Fruit fly (Drosophila melanogaster) whole organism, embryonic: Measurements from ENCODE around the gene CG14043.

Experiments
- Blimp-1 ChIP-seq: fragments of 200-800 bp; sonication (Bioruptor generic); optimal IDR thresholded peaks from 3 replicates; lab custom pipeline; 2018; ENCODE audit warnings: missing biosample characterization, missing genetic modification characterization, mild to moderate bottlenecking, moderate library complexity, missing genetic modification reagents
- CG10979 ChIP-seq: fragments of 200-800 bp; sonication (Bioruptor generic); optimal IDR thresholded peaks from 2 replicates; lab custom pipeline; 2018; ENCODE audit warnings: missing biosample characterization, mild to moderate bottlenecking, missing genetic modification characterization, moderate library complexity
- CG1233 ChIP-seq: fragments of 200-800 bp; sonication (Bioruptor generic); optimal IDR thresholded peaks from 4 replicates; lab custom pipeline; 2018; ENCODE audit warnings: missing biosample characterization, mild to moderate bottlenecking, missing genetic modification characterization
- CG12744 ChIP-seq: fragments of 200-800 bp; sonication (Bioruptor generic); optimal IDR thresholded peaks from 2 replicates; lab custom pipeline; 2016; ENCODE audit warnings: missing biosample characterization, missing genetic modification characterization
- CG12769 ChIP-seq: fragments of 200-800 bp; sonication (Bioruptor generic); optimal IDR thresholded peaks from 2 replicates; lab custom pipeline; 2019; ENCODE audit warnings: missing biosample characterization, mild to moderate bottlenecking, missing genetic modification characterization, moderate library complexity
- CG15696 ChIP-seq: fragments of 200-800 bp; sonication (Bioruptor generic); optimal IDR thresholded peaks from 2 replicates; lab custom pipeline; 2019; ENCODE audit warnings: missing biosample characterization, mild to moderate bottlenecking, missing genetic modification characterization, moderate library complexity
- CG16779 ChIP-seq: fragments of 200-800 bp; sonication (Bioruptor generic); IDR thresholded peaks from 2 replicates; pipeline ENCODE4 v1.3.6; 2022; ENCODE audit warnings: missing biosample characterization, missing genetic modification characterization
- CG2129 ChIP-seq: fragments of 200-800 bp; sonication (Bioruptor generic); IDR thresholded peaks from 2 replicates; pipeline ENCODE4 v1.3.6; 2022; ENCODE audit warnings: missing biosample characterization, missing genetic modification characterization; ENCODE audit not compliant: partially characterized antibody
- CG31224 ChIP-seq: fragments of 200-800 bp; sonication (Bioruptor generic); IDR thresholded peaks from 2 replicates; pipeline ENCODE4 v1.3.6; 2022; ENCODE audit warnings: missing biosample characterization, missing genetic modification characterization
- CG32532 ChIP-seq: fragments of 200-800 bp; sonication (Bioruptor generic); IDR thresholded peaks from 2 replicates; pipeline ENCODE4 v1.3.6; 2022; ENCODE audit warnings: missing biosample characterization, missing genetic modification characterization
- CG3281 ChIP-seq: fragments of 200-800 bp; sonication (Bioruptor generic); optimal IDR thresholded peaks from 3 replicates; lab custom pipeline; 2017; ENCODE audit warnings: missing biosample characterization, mild to moderate bottlenecking, missing genetic modification characterization
- CG3838 ChIP-seq: fragments of 200-800 bp; sonication (Bioruptor generic); optimal IDR thresholded peaks from 3 replicates; lab custom pipeline; 2016; ENCODE audit warnings: missing biosample characterization, missing genetic modification characterization
- CG4730 ChIP-seq: fragments of 200-800 bp; sonication (Bioruptor generic); IDR thresholded peaks from 2 replicates; pipeline ENCODE4 v1.3.6; 2022; ENCODE audit warnings: missing biosample characterization, missing genetic modification characterization
- CG6175 ChIP-seq: fragments of 200-800 bp; sonication (Bioruptor generic); IDR thresholded peaks from 3 replicates; pipeline ENCODE4 v1.3.6; 2022; ENCODE audit warnings: missing biosample characterization, missing genetic modification characterization
- CG6654 ChIP-seq: fragments of 200-800 bp; sonication (Bioruptor generic); optimal IDR thresholded peaks from 2 replicates; lab custom pipeline; 2017; ENCODE audit warnings: missing biosample characterization, mild to moderate bottlenecking, missing genetic modification characterization
- CG8359 ChIP-seq: fragments of 200-800 bp; sonication (Bioruptor generic); optimal IDR thresholded peaks from 2 replicates; lab custom pipeline; 2017; ENCODE audit warnings: missing biosample characterization, mild to moderate bottlenecking, missing genetic modification characterization, borderline replicate concordance
- CHES-1-like ChIP-seq: fragments of 200-800 bp; sonication (Bioruptor generic); optimal IDR thresholded peaks from 2 replicates; lab custom pipeline; 2016; ENCODE audit warnings: missing biosample characterization, missing genetic modification characterization
- CkIIα-i1 ChIP-seq: fragments of 200-800 bp; sonication (Bioruptor generic); IDR thresholded peaks from 2 replicates; pipeline ENCODE4 v1.3.6; 2022; ENCODE audit warnings: missing biosample characterization, missing genetic modification characterization
- Deaf1 ChIP-seq: fragments of 200-800 bp; optimal IDR thresholded peaks from 3 replicates; lab custom pipeline; 2019; ENCODE audit warnings: missing biosample characterization, mild to moderate bottlenecking, missing genetic modification characterization, moderate library complexity
- H15 ChIP-seq: fragments of 200-800 bp; sonication (Bioruptor generic); IDR thresholded peaks from 3 replicates; pipeline ENCODE4 v1.3.6; 2022; ENCODE audit warnings: missing biosample characterization, missing genetic modification characterization
- Med ChIP-seq: fragments of 200-800 bp; sonication (Bioruptor generic); peaks from one replicate; lab custom pipeline; 2016; ENCODE audit warnings: missing biosample characterization, missing genetic modification characterization, mild to moderate bottlenecking, inconsistent platforms, moderate library complexity
- Neu2 ChIP-seq: fragments of 200-800 bp; sonication (Bioruptor generic); optimal IDR thresholded peaks from 3 replicates; lab custom pipeline; 2016; ENCODE audit warnings: missing biosample characterization, missing genetic modification characterization, borderline replicate concordance
- Tbp ChIP-seq: fragments of >200 bp; optimal IDR thresholded peaks from 2 replicates; lab custom pipeline; 2018; ENCODE audit warnings: missing biosample characterization, missing genetic modification characterization
- Trl ChIP-seq, 3 experiments: fragments of >200 bp in 2 of 3; fragments of 200-800 bp in 1 of 3; sonication (Bioruptor generic) in 1 of 3; optimal IDR thresholded peaks; 2 replicates in 1 of 3; 3 replicates in 2 of 3; lab custom pipeline; 2016 to 2017; ENCODE audit warnings: missing biosample characterization in 1 of 3, missing genetic modification characterization in 1 of 3
- Usf ChIP-seq: fragments of 200-800 bp; sonication (Bioruptor generic); optimal IDR thresholded peaks from 2 replicates; lab custom pipeline; 2017; ENCODE audit warnings: missing genotype, missing biosample characterization, missing genetic modification characterization
- Xrp1 ChIP-seq: fragments of 200-800 bp; sonication (Bioruptor generic); IDR thresholded peaks from 2 replicates; pipeline ENCODE4 v1.3.6; 2022; ENCODE audit warnings: missing biosample characterization, missing genetic modification characterization
- cad ChIP-seq: fragments of >200 bp; optimal IDR thresholded peaks from 2 replicates; lab custom pipeline; 2017; ENCODE audit warnings: missing biosample characterization, missing genetic modification characterization
- cato ChIP-seq: fragments of 200-800 bp; sonication (Bioruptor generic); optimal IDR thresholded peaks from 2 replicates; lab custom pipeline; 2016; ENCODE audit warnings: missing biosample characterization, missing genetic modification characterization, borderline replicate concordance
- dmrt99B ChIP-seq: fragments of 200-800 bp; sonication (Bioruptor generic); optimal IDR thresholded peaks from 2 replicates; lab custom pipeline; 2018; ENCODE audit warnings: missing biosample characterization, mild to moderate bottlenecking, missing genetic modification characterization, moderate library complexity
- exex ChIP-seq: fragments of 200-800 bp; sonication (Bioruptor generic); optimal IDR thresholded peaks from 4 replicates; lab custom pipeline; 2018; ENCODE audit warnings: missing biosample characterization, mild to moderate bottlenecking, missing genetic modification characterization, moderate library complexity
- fd64A ChIP-seq: fragments of 200-800 bp; sonication (Bioruptor generic); optimal IDR thresholded peaks from 3 replicates; lab custom pipeline; 2018; ENCODE audit warnings: missing biosample characterization, mild to moderate bottlenecking, missing genetic modification characterization
- gcm ChIP-seq: fragments of 200-800 bp; sonication (Bioruptor generic); optimal IDR thresholded peaks from 2 replicates; lab custom pipeline; 2019; ENCODE audit warnings: missing biosample characterization, mild to moderate bottlenecking, missing genetic modification characterization, moderate library complexity
- gt ChIP-seq: fragments of 200-800 bp; sonication (Bioruptor generic); IDR thresholded peaks from 2 replicates; pipeline ENCODE4 v1.3.6; 2022; ENCODE audit warnings: missing biosample characterization, missing genetic modification characterization
- hbn ChIP-seq: fragments of 200-800 bp; sonication (Bioruptor generic); IDR thresholded peaks from 2 replicates; pipeline ENCODE4 v1.3.6; 2022; ENCODE audit warnings: missing biosample characterization, missing genetic modification characterization; ENCODE audit not compliant: partially characterized antibody
- her ChIP-seq: fragments of 200-800 bp; sonication (Bioruptor generic); optimal IDR thresholded peaks from 2 replicates; lab custom pipeline; 2016; ENCODE audit warnings: missing biosample characterization, missing genetic modification characterization
- org-1 ChIP-seq: fragments of 200-800 bp; sonication (Bioruptor generic); optimal IDR thresholded peaks from 2 replicates; lab custom pipeline; 2017; ENCODE audit warnings: missing biosample characterization, missing genetic modification characterization
- rib ChIP-seq: fragments of 200-800 bp; sonication (Bioruptor generic); IDR thresholded peaks from 2 replicates; pipeline ENCODE4 v1.3.6; 2022; ENCODE audit warnings: missing biosample characterization, missing genetic modification characterization
- sens ChIP-seq: fragments of 200-800 bp; sonication (Bioruptor generic); peaks from one replicate; lab custom pipeline; 2016; ENCODE audit warnings: missing biosample characterization, missing genetic modification characterization
- sisA ChIP-seq: fragments of 200-800 bp; sonication (Bioruptor generic); IDR thresholded peaks from 2 replicates; pipeline ENCODE4 v1.3.6; 2022; ENCODE audit warnings: missing biosample characterization, missing genetic modification characterization
- slbo ChIP-seq: fragments of 200-800 bp; sonication (Bioruptor generic); IDR thresholded peaks from 2 replicates; pipeline ENCODE4 v1.3.6; 2022; ENCODE audit warnings: missing biosample characterization, missing genetic modification characterization
- sob ChIP-seq: fragments of 200-800 bp; sonication (Bioruptor generic); IDR thresholded peaks from 2 replicates; pipeline ENCODE4 v1.3.6; 2022; ENCODE audit warnings: missing biosample characterization, missing genetic modification characterization
- sug ChIP-seq: fragments of 200-800 bp; optimal IDR thresholded peaks from 2 replicates; lab custom pipeline; 2019; ENCODE audit warnings: missing biosample characterization, mild to moderate bottlenecking, missing genetic modification characterization, moderate library complexity
- tgo ChIP-seq: fragments of 200-800 bp; sonication (Bioruptor generic); IDR thresholded peaks from 3 replicates; pipeline ENCODE4 v1.3.6; 2022; ENCODE audit warnings: missing biosample characterization, missing genetic modification characterization
- toy ChIP-seq: fragments of 200-800 bp; sonication (Bioruptor generic); IDR thresholded peaks from 2 replicates; pipeline ENCODE4 v1.3.6; 2022; ENCODE audit warnings: missing biosample characterization, missing genetic modification characterization
- wdn ChIP-seq: fragments of 200-800 bp; sonication (Bioruptor generic); IDR thresholded peaks from 2 replicates; pipeline ENCODE4 v1.3.6; 2022; ENCODE audit warnings: missing biosample characterization, missing genetic modification characterization
- zfh2 ChIP-seq: fragments of 200-800 bp; sonication (Bioruptor generic); optimal IDR thresholded peaks from 2 replicates; lab custom pipeline; 2016; ENCODE audit warnings: missing biosample characterization, missing genetic modification characterization

Gene CG14043

DNA sequence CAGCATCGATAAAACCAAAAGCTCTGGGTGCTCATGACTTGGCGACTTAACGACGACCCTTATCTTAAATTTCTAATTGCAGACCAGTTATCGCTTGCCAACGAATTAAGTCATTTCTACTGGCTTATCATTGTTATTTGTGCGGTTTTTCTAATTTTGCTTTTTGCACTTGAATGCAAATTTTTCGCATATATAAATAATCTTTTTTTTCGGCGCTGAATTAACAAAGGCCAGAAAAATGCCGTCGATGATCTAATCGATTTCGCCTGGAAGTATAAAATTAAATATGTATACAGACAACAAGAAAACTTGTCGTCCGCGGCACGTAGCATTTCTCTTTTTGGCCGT lies 30.1 kb downstream of the CG14043 start:
- TF ChIP-seq Tbp (GFP tag; lab: Kevin White, UChicago) = no peak
- peak in 1 of 2 experiments; percentile 3 for TF ChIP-seq Trl (optimal IDR thresholded peaks at IDR 0.05; lab: Kevin White, UChicago)
- TF ChIP-seq Trl (GFP tag; optimal IDR thresholded peaks at IDR 0.05; lab: Kevin White, UChicago) = no peak
- TF ChIP-seq CG12744 (GFP tag; lab: Kevin White, UChicago) = no peak
- peak; percentile 21 for TF ChIP-seq exex (tag; lab: Kevin White, UChicago)
- no peak for TF ChIP-seq dmrt99B (tag; lab: Kevin White, UChicago)
- no peak for TF ChIP-seq rib (GFP tag; lab: Robert Waterston, UW)
- TF ChIP-seq Usf = no peak
- TF ChIP-seq sisA = no peak
- TF ChIP-seq CG16779 = no peak
- TF ChIP-seq her (GFP tag; lab: Kevin White, UChicago) = no peak
- TF ChIP-seq tgo = no peak
- no peak for TF ChIP-seq CG8359
- no peak for TF ChIP-seq Deaf1
- TF ChIP-seq cato (GFP tag; lab: Kevin White, UChicago) = no peak
- TF ChIP-seq CG3281 (GFP tag; lab: Kevin White, UChicago) = no peak
- no peak for TF ChIP-seq org-1 (GFP tag; lab: Kevin White, UChicago)
- no peak for TF ChIP-seq Xrp1 (GFP tag; lab: Robert Waterston, UW)
- no peak for TF ChIP-seq CG15696
- TF ChIP-seq, all 482 proteins: peak for 2

DNA sequence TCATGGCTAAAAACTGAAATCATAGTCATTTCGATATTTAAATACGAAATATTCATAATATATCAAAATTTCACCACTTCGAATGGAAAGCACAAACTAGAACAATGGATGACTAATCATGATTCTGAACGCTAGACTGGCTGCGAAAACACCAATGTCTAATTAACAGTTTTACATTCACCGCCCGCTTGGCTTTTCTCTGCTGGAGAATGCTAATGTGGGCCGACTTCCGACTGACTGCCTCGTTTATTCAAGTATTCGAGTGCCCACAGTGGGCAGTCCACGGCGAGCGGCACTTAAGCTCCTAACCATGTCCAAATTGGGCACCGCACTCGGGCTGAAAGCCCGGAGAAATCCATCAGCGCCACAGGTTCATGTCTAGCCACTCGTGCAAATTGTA lies 30.5 kb downstream of the CG14043 start:
- TF ChIP-seq CG3838 (GFP tag; lab: Kevin White, UChicago) = no peak
- no peak for TF ChIP-seq CG12769 (tag; lab: Kevin White, UChicago)
- no peak for TF ChIP-seq sug (tag; lab: Kevin White, UChicago)
- TF ChIP-seq CkIIα-i1 = no peak
- TF ChIP-seq hbn (GFP tag; lab: Robert Waterston, UW) = no peak
- no peak for TF ChIP-seq CG6175 (GFP tag; lab: Robert Waterston, UW)
- TF ChIP-seq Med (GFP tag; lab: Kevin White, UChicago) = peak; percentile 40
- no peak for TF ChIP-seq fd64A
- TF ChIP-seq CG31224 (GFP tag; lab: Robert Waterston, UW) = no peak
- TF ChIP-seq CG32532 = no peak
- no peak for TF ChIP-seq CG10979 (tag; lab: Kevin White, UChicago)
- TF ChIP-seq sens (GFP tag; lab: Kevin White, UChicago) = no peak
- TF ChIP-seq toy (GFP tag; lab: Robert Waterston, UW) = peak; percentile 41; the same call in 1 of the 2 replicates
- TF ChIP-seq CG2129 (GFP tag; lab: Robert Waterston, UW) = no peak
- TF ChIP-seq CG1233 (GFP tag; lab: Kevin White, UChicago) = no peak
- no peak for TF ChIP-seq CG4730 (GFP tag; lab: Robert Waterston, UW)
- TF ChIP-seq Blimp-1 (GFP tag; lab: Kevin White, UChicago) = no peak
- no peak for TF ChIP-seq Neu2 (GFP tag; lab: Kevin White, UChicago)
- TF ChIP-seq H15 (GFP tag; lab: Robert Waterston, UW) = no peak
- no peak for TF ChIP-seq sob
- TF ChIP-seq gt (GFP tag; lab: Robert Waterston, UW) = no peak
- no peak for TF ChIP-seq zfh2
- TF ChIP-seq cad (GFP tag; lab: Kevin White, UChicago) = peak; percentile 33
- TF ChIP-seq gcm (GFP tag; lab: Kevin White, UChicago) = no peak
- peak; percentile 92 for TF ChIP-seq CG6654 (GFP tag; lab: Kevin White, UChicago)
- TF ChIP-seq wdn (GFP tag; lab: Robert Waterston, UW) = 0 out of 2 replicates have a peak, but pooled peaks have one; percentile 17
- TF ChIP-seq slbo (GFP tag; lab: Robert Waterston, UW) = 0 out of 2 replicates have a peak, but pooled peaks have one; percentile 5
- TF ChIP-seq CHES-1-like (GFP tag; lab: Kevin White, UChicago) = no peak
